Fruit fly (Drosophila melanogaster) whole organism, prepupa: ENCODE measurements around the gene CG6933.

Experiments used
- CG8632 ChIP-seq: fragments of 200-800 bp; sonication (Bioruptor generic); optimal IDR thresholded peaks from 3 replicates; lab custom pipeline; 2016; ENCODE audit warnings: missing biosample characterization, missing genetic modification characterization
- achi ChIP-seq: fragments of 200-800 bp; sonication (Bioruptor generic); optimal IDR thresholded peaks from 3 replicates; lab custom pipeline; 2016; ENCODE audit warnings: missing biosample characterization, missing genetic modification characterization
- eg ChIP-seq: fragments of 200-800 bp; sonication (Bioruptor generic); IDR thresholded peaks from 3 replicates; pipeline ENCODE4 v1.3.6; 2022; ENCODE audit warnings: missing biosample characterization, missing genetic modification characterization
- net ChIP-seq: fragments of 200-800 bp; sonication (Bioruptor generic); optimal IDR thresholded peaks from 3 replicates; lab custom pipeline; 2016; ENCODE audit warnings: missing biosample characterization, missing genetic modification characterization

DNA sequence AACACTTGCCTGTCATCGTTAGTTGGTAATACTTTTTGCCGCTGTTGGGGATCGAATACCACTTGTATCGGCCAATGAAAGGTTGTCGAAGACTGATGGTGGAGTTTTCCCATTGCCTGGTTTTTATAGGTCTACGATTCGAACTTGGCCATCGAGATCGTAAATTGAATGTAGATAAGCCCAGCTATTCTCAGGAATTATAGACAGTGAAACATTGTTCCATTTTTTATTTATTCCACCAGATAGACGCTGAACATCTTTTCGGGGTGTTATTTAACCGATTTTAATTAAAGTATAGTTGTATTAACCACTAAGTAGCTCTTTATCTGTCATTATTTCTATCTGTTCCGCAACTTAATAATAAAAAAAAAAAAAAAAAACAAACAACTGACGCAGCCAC, 16.6 kb downstream of the CG6933 start, which contains the start of gene CG7298:
- no peak for TF ChIP-seq net (GFP tag; lab: Kevin White, UChicago)
- no peak for TF ChIP-seq CG8632
- TF ChIP-seq achi (GFP tag; lab: Kevin White, UChicago) = no peak
- TF ChIP-seq eg (GFP tag; lab: Robert Waterston, UW) = no peak
